Fruit fly (Drosophila melanogaster) whole organism, embryonic: ENCODE results near the gene CG34253.

Source experiments
- BtbVII ChIP-seq: fragments of 200-800 bp; sonication (Bioruptor generic); optimal IDR thresholded peaks from 3 replicates; lab custom pipeline; 2017; ENCODE audit warnings: missing biosample characterization, mild to moderate bottlenecking, missing genetic modification characterization
- CG11247 ChIP-seq: fragments of 200-800 bp; sonication (Bioruptor generic); IDR thresholded peaks from 2 replicates; pipeline ENCODE4 v1.3.6; 2022; ENCODE audit warnings: missing biosample characterization, missing genetic modification characterization
- CG11504 ChIP-seq: fragments of 200-800 bp; sonication (Bioruptor generic); optimal IDR thresholded peaks from 3 replicates; lab custom pipeline; 2019; ENCODE audit warnings: missing biosample characterization, mild to moderate bottlenecking, missing genetic modification characterization, moderate library complexity
- CG12299 ChIP-seq: fragments of 200-800 bp; sonication (Bioruptor generic); optimal IDR thresholded peaks from 2 replicates; lab custom pipeline; 2018; ENCODE audit warnings: missing biosample characterization, mild to moderate bottlenecking, missing genetic modification characterization
- CG1233 ChIP-seq: fragments of 200-800 bp; sonication (Bioruptor generic); optimal IDR thresholded peaks from 4 replicates; lab custom pipeline; 2018; ENCODE audit warnings: missing biosample characterization, mild to moderate bottlenecking, missing genetic modification characterization
- CG14014 ChIP-seq: fragments of 200-800 bp; sonication (Bioruptor generic); IDR thresholded peaks from 2 replicates; pipeline ENCODE4 v1.3.6; 2022; ENCODE audit warnings: missing biosample characterization, missing genetic modification characterization
- CG16813 ChIP-seq: fragments of 200-800 bp; sonication (Bioruptor generic); IDR thresholded peaks from 3 replicates; pipeline ENCODE4 v1.3.6; 2022; ENCODE audit warnings: missing biosample characterization, missing genetic modification characterization; ENCODE audit not compliant: partially characterized antibody
- CG18011 ChIP-seq: fragments of 200-800 bp; sonication (Bioruptor generic); optimal IDR thresholded peaks from 2 replicates; lab custom pipeline; 2017; ENCODE audit warnings: missing biosample characterization, missing genetic modification characterization, mild to moderate bottlenecking, moderate library complexity, missing genotype
- CG2116 ChIP-seq: fragments of 200-800 bp; sonication (Bioruptor generic); optimal IDR thresholded peaks from 3 replicates; lab custom pipeline; 2018; ENCODE audit warnings: missing biosample characterization, mild to moderate bottlenecking, missing genetic modification characterization
- CG2889 ChIP-seq: fragments of 200-800 bp; sonication (Bioruptor generic); IDR thresholded peaks from 3 replicates; pipeline ENCODE4 v1.3.6; 2022; ENCODE audit warnings: missing biosample characterization, missing genetic modification characterization
- CG34224 ChIP-seq: fragments of 200-800 bp; sonication (Bioruptor generic); IDR thresholded peaks from 3 replicates; pipeline ENCODE4 v1.3.6; 2022; ENCODE audit warnings: missing biosample characterization, missing genetic modification characterization; ENCODE audit not compliant: partially characterized antibody
- CG4707 ChIP-seq: fragments of 200-800 bp; sonication (Bioruptor generic); optimal IDR thresholded peaks from 2 replicates; lab custom pipeline; 2018; ENCODE audit warnings: missing biosample characterization, mild to moderate bottlenecking, missing genetic modification characterization, moderate library complexity
- CG4820 ChIP-seq: fragments of 200-800 bp; sonication (Bioruptor generic); optimal IDR thresholded peaks from 3 replicates; lab custom pipeline; 2016; ENCODE audit warnings: missing biosample characterization, missing genetic modification characterization
- CG5245 ChIP-seq: fragments of 200-800 bp; sonication (Bioruptor generic); optimal IDR thresholded peaks from 3 replicates; lab custom pipeline; 2016; ENCODE audit warnings: missing biosample characterization, missing genetic modification characterization
- CG6254 ChIP-seq: fragments of 200-800 bp; sonication (Bioruptor generic); optimal IDR thresholded peaks from 3 replicates; lab custom pipeline; 2017; ENCODE audit warnings: mild to moderate bottlenecking, missing biosample characterization, missing genetic modification reagents, missing genetic modification characterization
- CG7745 ChIP-seq: fragments of 200-800 bp; sonication (Bioruptor generic); optimal IDR thresholded peaks from 2 replicates; lab custom pipeline; 2018; ENCODE audit warnings: missing biosample characterization, mild to moderate bottlenecking, missing genetic modification characterization, moderate library complexity
- CG7987 ChIP-seq: fragments of 200-800 bp; sonication (Bioruptor generic); optimal IDR thresholded peaks from 2 replicates; lab custom pipeline; 2018; ENCODE audit warnings: missing biosample characterization, mild to moderate bottlenecking, missing genetic modification characterization, moderate library complexity
- CG8089 ChIP-seq: fragments of 200-800 bp; sonication (Bioruptor generic); optimal IDR thresholded peaks from 3 replicates; lab custom pipeline; 2016; ENCODE audit warnings: missing biosample characterization, missing genetic modification characterization
- CG8281 ChIP-seq: fragments of 200-800 bp; sonication (Bioruptor generic); optimal IDR thresholded peaks from 2 replicates; lab custom pipeline; 2018; ENCODE audit warnings: missing biosample characterization, mild to moderate bottlenecking, missing genetic modification characterization, moderate library complexity
- Elba2 ChIP-seq: fragments of 200-800 bp; sonication (Bioruptor generic); optimal IDR thresholded peaks from 3 replicates; lab custom pipeline; 2016; ENCODE audit warnings: missing biosample characterization, missing genetic modification characterization
- Hr3 ChIP-seq: fragments of 200-800 bp; sonication (Bioruptor generic); optimal IDR thresholded peaks from 3 replicates; lab custom pipeline; 2016; ENCODE audit warnings: missing biosample characterization, missing genetic modification characterization
- Kr ChIP-seq: fragments of 200-800 bp; sonication (Bioruptor generic); optimal IDR thresholded peaks from 2 replicates; lab custom pipeline; 2017; ENCODE audit warnings: missing biosample characterization, mild to moderate bottlenecking, missing genetic modification characterization
- Sox100B ChIP-seq: fragments of 200-800 bp; sonication (Bioruptor generic); optimal IDR thresholded peaks from 3 replicates; lab custom pipeline; 2018; ENCODE audit warnings: missing biosample characterization, mild to moderate bottlenecking, missing genetic modification characterization
- Trl ChIP-seq, 3 experiments: fragments of >200 bp in 2 of 3; fragments of 200-800 bp in 1 of 3; sonication (Bioruptor generic) in 1 of 3; optimal IDR thresholded peaks; 2 replicates in 1 of 3; 3 replicates in 2 of 3; lab custom pipeline; 2016 to 2017; ENCODE audit warnings: missing biosample characterization in 1 of 3, missing genetic modification characterization in 1 of 3
- Usf ChIP-seq: fragments of 200-800 bp; sonication (Bioruptor generic); optimal IDR thresholded peaks from 2 replicates; lab custom pipeline; 2017; ENCODE audit warnings: missing genotype, missing biosample characterization, missing genetic modification characterization
- Vsx1 ChIP-seq: fragments of 200-800 bp; sonication (Bioruptor generic); optimal IDR thresholded peaks from 2 replicates; lab custom pipeline; 2017; ENCODE audit warnings: missing biosample characterization, mild to moderate bottlenecking, missing genetic modification characterization, missing genetic modification reagents
- az2 ChIP-seq: fragments of 200-800 bp; sonication (Bioruptor generic); optimal IDR thresholded peaks from 3 replicates; lab custom pipeline; 2016; ENCODE audit warnings: missing biosample characterization, missing genetic modification characterization
- cas ChIP-seq: fragments of 200-800 bp; sonication (Bioruptor generic); IDR thresholded peaks from 2 replicates; pipeline ENCODE4 v1.3.6; 2022; ENCODE audit warnings: missing biosample characterization, missing genetic modification characterization
- chif ChIP-seq, 2 experiments: fragments of 200-800 bp; sonication (Bioruptor generic); optimal IDR thresholded peaks; 3 replicates each; lab custom pipeline; 2016; ENCODE audit warnings: missing biosample characterization in 2 of 2, missing genetic modification characterization in 2 of 2
- dan ChIP-seq: fragments of 200-800 bp; sonication (Bioruptor generic); IDR thresholded peaks from 2 replicates; pipeline ENCODE4 v1.3.6; 2022; ENCODE audit warnings: missing biosample characterization, missing genetic modification characterization
- danr ChIP-seq: fragments of 200-800 bp; sonication (Bioruptor generic); IDR thresholded peaks from 2 replicates; pipeline ENCODE4 v1.3.6; 2022; ENCODE audit warnings: missing biosample characterization, missing genetic modification characterization
- dati ChIP-seq: fragments of 200-800 bp; sonication (Bioruptor generic); IDR thresholded peaks from 2 replicates; pipeline ENCODE4 v1.3.6; 2022; ENCODE audit warnings: missing biosample characterization, missing genetic modification characterization
- fd64A ChIP-seq: fragments of 200-800 bp; sonication (Bioruptor generic); optimal IDR thresholded peaks from 3 replicates; lab custom pipeline; 2018; ENCODE audit warnings: missing biosample characterization, mild to moderate bottlenecking, missing genetic modification characterization
- fu2 ChIP-seq: fragments of 200-800 bp; sonication (Bioruptor generic); optimal IDR thresholded peaks from 2 replicates; lab custom pipeline; 2016; ENCODE audit warnings: missing biosample characterization, missing genetic modification characterization
- hbn ChIP-seq: fragments of 200-800 bp; sonication (Bioruptor generic); IDR thresholded peaks from 2 replicates; pipeline ENCODE4 v1.3.6; 2022; ENCODE audit warnings: missing biosample characterization, missing genetic modification characterization; ENCODE audit not compliant: partially characterized antibody
- ken ChIP-seq: fragments of 200-800 bp; sonication (Bioruptor generic); IDR thresholded peaks from 3 replicates; pipeline ENCODE4 v1.3.6; 2022; ENCODE audit warnings: missing biosample characterization, missing genetic modification characterization
- lola ChIP-seq, 3 experiments: fragments of >200 bp in 2 of 3; fragments of 200-800 bp in 1 of 3; sonication (Bioruptor generic) in 1 of 3; optimal IDR thresholded peaks; 2 replicates each; lab custom pipeline; 2017 to 2019; ENCODE audit warnings: missing biosample characterization in 3 of 3, missing genetic modification characterization in 3 of 3, mild to moderate bottlenecking in 1 of 3, moderate library complexity in 1 of 3
- lov ChIP-seq, 2 experiments: fragments of 200-800 bp in 1 of 2; fragments of >200 bp in 1 of 2; sonication (Bioruptor generic) in 1 of 2; IDR thresholded peaks in 1 of 2; optimal IDR thresholded peaks in 1 of 2; 2 replicates in 1 of 2; 3 replicates in 1 of 2; pipeline versions ENCODE4 v1.3.6 to Lab custom; 2017 to 2022; ENCODE audit warnings: missing biosample characterization in 1 of 2, missing genetic modification characterization in 1 of 2
- nerfin-1 ChIP-seq: fragments of 200-800 bp; sonication (Bioruptor generic); optimal IDR thresholded peaks from 3 replicates; lab custom pipeline; 2019; ENCODE audit warnings: missing biosample characterization, mild to moderate bottlenecking, missing genetic modification characterization, moderate library complexity
- odd ChIP-seq: fragments of 200-800 bp; sonication (Bioruptor generic); optimal IDR thresholded peaks from 2 replicates; lab custom pipeline; 2017; ENCODE audit warnings: missing biosample characterization, mild to moderate bottlenecking, missing genetic modification characterization
- pita ChIP-seq: fragments of 200-800 bp; sonication (Bioruptor generic); optimal IDR thresholded peaks from 2 replicates; lab custom pipeline; 2017; ENCODE audit warnings: missing biosample characterization, mild to moderate bottlenecking, missing genetic modification characterization
- pros ChIP-seq: fragments of 200-800 bp; sonication (Bioruptor generic); optimal IDR thresholded peaks from 3 replicates; lab custom pipeline; 2019; ENCODE audit warnings: missing biosample characterization, mild to moderate bottlenecking, missing genetic modification characterization, moderate library complexity
- sens ChIP-seq: fragments of 200-800 bp; sonication (Bioruptor generic); peaks from one replicate; lab custom pipeline; 2016; ENCODE audit warnings: missing biosample characterization, missing genetic modification characterization
- sna ChIP-seq: fragments of 200-800 bp; sonication (Bioruptor generic); IDR thresholded peaks from 2 replicates; pipeline ENCODE4 v1.3.6; 2022; ENCODE audit warnings: missing biosample characterization, missing genetic modification characterization; ENCODE audit not compliant: partially characterized antibody
- tio ChIP-seq: fragments of 200-800 bp; sonication (Bioruptor generic); optimal IDR thresholded peaks from 2 replicates; lab custom pipeline; 2017; ENCODE audit warnings: missing biosample characterization, missing genetic modification characterization, inconsistent platforms
- trh ChIP-seq: fragments of 200-800 bp; sonication (Bioruptor generic); optimal IDR thresholded peaks from 2 replicates; lab custom pipeline; 2016; ENCODE audit warnings: missing biosample characterization, missing genetic modification characterization
- zfh1 ChIP-seq: fragments of 200-800 bp; sonication (Bioruptor generic); IDR thresholded peaks from 3 replicates; pipeline ENCODE4 v1.3.6; 2022; ENCODE audit warnings: missing biosample characterization, missing genetic modification characterization

Gene CG34253

dm6 chr3L:18114038-18114926, 27.2 kb upstream of the CG34253 start (continued):
- peak; percentile 56 for TF ChIP-seq Sox100B (GFP tag; lab: Kevin White, UChicago)
- TF ChIP-seq dan (GFP tag; lab: Robert Waterston, UW), result no peak
- TF ChIP-seq az2 (GFP tag; lab: Kevin White, UChicago), result no peak
- no peak for TF ChIP-seq CG34224
- TF ChIP-seq Trl (optimal IDR thresholded peaks at IDR 0.05; lab: Kevin White, UChicago), result peak in 1 of 2 experiments; percentile 2
- peak; percentile 54 for TF ChIP-seq Trl (GFP tag; optimal IDR thresholded peaks at IDR 0.05; lab: Kevin White, UChicago)
- peak; percentile 5 for TF ChIP-seq pita
- no peak for TF ChIP-seq cas (GFP tag; lab: Robert Waterston, UW)
- TF ChIP-seq lov (optimal IDR thresholded peaks at IDR 0.05; lab: Kevin White, UChicago), result no peak
- peak; percentile 65; the same call in 1 of the 3 replicates for TF ChIP-seq lov (GFP tag; IDR thresholded peaks at IDR 0.05; lab: Robert Waterston, UW)
- peak; percentile 73 for TF ChIP-seq CG11504
- TF ChIP-seq pros, result no peak
- no peak for TF ChIP-seq Vsx1 (GFP tag; lab: Kevin White, UChicago)
- peak; percentile 26 for TF ChIP-seq CG8089 (GFP tag; lab: Kevin White, UChicago)
- peak; percentile 49 for TF ChIP-seq CG1233
- peak; percentile 35 for TF ChIP-seq CG5245 (GFP tag; lab: Kevin White, UChicago)
- TF ChIP-seq CG8281 (tag; lab: Kevin White, UChicago), result no peak
- no peak for TF ChIP-seq Kr (GFP tag; lab: Kevin White, UChicago)
- peak; percentile 73 for TF ChIP-seq fd64A
- TF ChIP-seq lola (GFP tag; optimal IDR thresholded peaks at IDR 0.05; lab: Kevin White, UChicago), result peak in 1 of 3 experiments; percentile 10
- peak; percentile 45; the same call in 1 of the 3 replicates for TF ChIP-seq zfh1
- no peak for TF ChIP-seq nerfin-1 (tag; lab: Kevin White, UChicago)
- TF ChIP-seq BtbVII (GFP tag; lab: Kevin White, UChicago), result peak; percentile 8
- TF ChIP-seq CG2889 (GFP tag; lab: Robert Waterston, UW), result no peak
- TF ChIP-seq sna (GFP tag; lab: Robert Waterston, UW), result no peak
- TF ChIP-seq CG7745, result no peak
- no peak for TF ChIP-seq CG4820 (GFP tag; lab: Kevin White, UChicago)
- TF ChIP-seq CG11247 (GFP tag; lab: Robert Waterston, UW), result peak; percentile 69
- peak in 1 of 2 experiments; percentile 27 for TF ChIP-seq chif (GFP tag; optimal IDR thresholded peaks at IDR 0.05; lab: Kevin White, UChicago)
- TF ChIP-seq ken (GFP tag; lab: Robert Waterston, UW), result 0 out of 3 replicates have a peak, but pooled peaks have one; percentile 15
- no peak for TF ChIP-seq odd (GFP tag; lab: Kevin White, UChicago)
- TF ChIP-seq trh (GFP tag; lab: Kevin White, UChicago), result no peak
- no peak for TF ChIP-seq CG7987 (GFP tag; lab: Kevin White, UChicago)
- TF ChIP-seq CG14014 (GFP tag; lab: Robert Waterston, UW), result peak; percentile 58; the same call in 1 of the 2 replicates
- TF ChIP-seq CG12299 (tag; lab: Kevin White, UChicago), result no peak
- TF ChIP-seq CG4707 (GFP tag; lab: Kevin White, UChicago), result peak; percentile 35
- TF ChIP-seq Hr3 (GFP tag; lab: Kevin White, UChicago), result peak; percentile 33
- TF ChIP-seq fu2 (GFP tag; lab: Kevin White, UChicago), result no peak
- no peak for TF ChIP-seq CG18011 (GFP tag; lab: Kevin White, UChicago)
- peak; percentile 85 for TF ChIP-seq sens (GFP tag; lab: Kevin White, UChicago)
- TF ChIP-seq tio, result no peak
- no peak for TF ChIP-seq hbn (GFP tag; lab: Robert Waterston, UW)
- no peak for TF ChIP-seq CG6254 (GFP tag; lab: Kevin White, UChicago)
- TF ChIP-seq Usf (GFP tag; lab: Kevin White, UChicago), result no peak
- no peak for TF ChIP-seq danr (GFP tag; lab: Robert Waterston, UW)
- TF ChIP-seq Elba2 (GFP tag; lab: Kevin White, UChicago), result no peak
- TF ChIP-seq CG16813 (GFP tag; lab: Robert Waterston, UW), result no peak
- no peak for TF ChIP-seq dati (GFP tag; lab: Robert Waterston, UW)
- peak; percentile 20 for TF ChIP-seq CG2116 (GFP tag; lab: Kevin White, UChicago)
